Worm (Caenorhabditis elegans) whole organism, dauer: ENCODE data around the gene fbxa-64.

ENCODE experiments used
- unc-62 ChIP-seq: sonication (generic microtip); optimal IDR thresholded peaks from 2 replicates; lab custom pipeline; 2017; ENCODE audit warnings: missing biosample characterization, missing genetic modification reagents, missing genetic modification characterization

Gene fbxa-64

DNA sequence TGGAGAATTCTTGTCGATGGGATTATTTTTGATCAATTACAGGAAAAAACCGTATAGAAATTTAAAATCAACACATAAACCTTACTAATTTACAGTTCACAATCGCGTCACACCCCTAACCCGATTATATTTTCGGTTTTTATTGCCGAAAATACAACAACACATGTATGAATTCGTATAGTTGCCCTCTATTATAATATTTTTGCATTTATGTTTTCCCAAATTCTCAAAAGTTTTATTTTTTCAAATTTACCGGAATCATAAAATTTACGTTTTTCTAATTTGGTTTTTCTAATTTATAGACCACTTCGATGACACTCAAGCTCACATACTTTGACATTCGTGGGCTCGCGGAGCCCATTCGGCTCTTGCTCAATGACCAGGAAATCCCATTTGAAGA, 35.0 kb downstream of the fbxa-64 start, which contains the start of gene gst-23:
gst-23 (plus strand) TSS at position 301 of the 400 bp plus-strand sequence.
- TF ChIP-seq unc-62 (GFP tag; lab: Kevin White, UChicago) = no peak

ce11 chrV:3241175-3241574, 36.8 kb downstream of the fbxa-64 start, which contains the start of gene srj-11:
Gene srj-11 (plus strand): TSS chrV:3241424.
- no peak for TF ChIP-seq unc-62 (GFP tag; lab: Kevin White, UChicago)

DNA sequence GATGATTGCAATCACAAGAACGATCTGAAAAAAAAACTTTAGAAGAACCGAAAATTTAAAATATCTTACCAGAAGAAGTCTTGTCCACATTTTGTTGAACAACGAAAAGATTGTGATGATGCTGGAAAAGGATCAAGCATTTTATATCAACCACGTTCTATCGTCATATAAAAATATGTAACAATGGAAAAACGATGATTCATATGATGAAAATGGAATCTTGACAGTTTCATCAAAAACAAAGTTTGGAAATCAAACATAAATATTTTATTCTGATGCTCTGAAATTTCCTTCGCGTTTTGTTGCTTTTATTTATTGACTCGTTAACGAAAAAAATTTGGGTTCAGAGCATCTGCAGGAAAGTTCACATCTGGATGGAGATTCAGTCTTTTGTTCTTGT, 41.3 kb downstream of the fbxa-64 start, which contains the start of the genes K08D9.9 and str-16:
K08D9.9 (minus strand) TSS at position 101 of the 400 bp plus-strand sequence.
str-16 (plus strand) TSS at position 266 of the 400 bp plus-strand sequence.
- no peak for TF ChIP-seq unc-62 (GFP tag; lab: Kevin White, UChicago)

DNA sequence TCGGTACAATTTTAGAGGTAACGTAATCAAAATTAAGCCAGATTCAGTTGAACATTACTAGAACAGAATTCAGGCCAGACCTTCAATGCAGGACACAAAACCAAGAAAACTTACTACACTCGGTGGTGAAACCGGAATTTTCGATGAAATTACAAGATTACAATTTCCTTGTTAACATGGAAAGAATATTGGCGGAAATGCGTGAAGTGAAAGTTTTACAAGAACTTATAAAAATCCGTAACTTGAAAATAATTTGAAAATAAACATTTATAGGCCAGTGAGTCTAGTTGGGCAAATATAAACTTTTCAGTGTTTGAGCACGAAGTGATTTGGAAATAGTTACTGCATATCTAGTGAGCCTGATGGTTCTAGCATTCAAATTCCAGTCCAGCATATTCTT, 43.1 kb downstream of the fbxa-64 start, which contains the start of gene K08D9.6:
K08D9.6 (minus strand) TSS at position 101 of the 400 bp plus-strand sequence.
- TF ChIP-seq unc-62 (GFP tag; lab: Kevin White, UChicago) = no peak

DNA sequence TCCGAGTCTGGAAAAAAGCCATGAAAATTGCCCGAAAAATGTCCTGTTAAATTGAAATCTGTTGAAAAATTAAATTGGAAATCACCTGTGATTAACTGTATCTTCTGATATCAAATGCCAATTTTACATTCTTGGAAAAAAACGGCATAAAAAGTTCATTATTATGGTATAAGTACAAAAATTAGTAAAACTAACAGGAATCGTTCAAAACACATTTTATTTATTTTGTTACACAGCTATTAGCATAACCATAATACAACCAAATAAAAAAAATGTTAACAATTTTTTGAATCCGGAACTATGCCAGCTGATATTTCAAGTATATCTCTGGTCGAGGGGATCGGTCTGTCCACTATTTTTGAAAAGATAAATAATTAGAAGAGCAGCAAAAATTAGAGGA, 47.4 kb downstream of the fbxa-64 start, which contains the start of gene K08D9.10:
K08D9.10 (plus strand) TSS at position 301 of the 400 bp plus-strand sequence.
- no peak for TF ChIP-seq unc-62 (GFP tag; lab: Kevin White, UChicago)

DNA sequence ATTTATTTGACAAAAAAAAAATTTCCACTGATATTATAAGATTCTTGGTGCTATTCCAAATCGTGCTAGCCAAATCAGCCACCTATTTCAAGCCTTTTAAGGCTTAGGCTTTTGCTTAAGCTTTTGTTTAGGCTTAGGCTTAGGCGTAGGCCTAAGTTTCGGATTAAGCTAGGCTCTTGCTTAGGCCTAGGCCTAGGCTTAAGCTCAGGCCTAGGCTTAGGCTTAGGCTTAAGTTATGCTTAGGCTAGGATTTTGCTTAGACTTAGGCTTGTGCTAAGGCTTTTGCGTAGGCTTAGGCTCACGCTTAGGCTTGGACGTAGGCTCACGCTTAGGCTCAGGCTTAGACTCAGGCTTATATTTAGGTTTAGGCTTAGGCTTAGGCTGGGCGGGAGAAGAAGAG, 47.8 kb downstream of the fbxa-64 start:
- no peak for TF ChIP-seq unc-62 (GFP tag; lab: Kevin White, UChicago)

DNA sequence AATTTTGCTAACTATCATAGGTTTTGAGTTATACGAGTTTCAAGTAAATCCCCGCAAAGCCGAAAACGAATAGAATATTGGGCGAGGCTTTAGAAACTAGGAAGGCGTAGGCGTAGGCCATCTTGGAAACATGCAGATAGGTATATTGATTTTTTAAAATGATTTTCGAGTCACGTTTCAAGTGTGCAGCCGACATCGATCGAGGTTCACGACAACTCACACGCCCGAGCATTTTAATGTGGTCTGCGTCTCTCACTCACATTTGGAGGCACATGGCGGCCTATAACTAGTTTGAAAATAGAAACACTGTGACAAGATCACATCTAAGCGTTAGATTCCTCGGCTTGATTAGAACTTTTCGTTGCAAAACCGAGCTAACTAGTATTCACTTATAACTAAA, 50.6 kb downstream of the fbxa-64 start, which contains the start of gene K08D9.2:
K08D9.2 (plus strand) TSS at position 301 of the 400 bp plus-strand sequence.
- TF ChIP-seq unc-62 (GFP tag; lab: Kevin White, UChicago) = no peak
